Worm (Caenorhabditis elegans) whole organism, young adult: ENCODE data around the gene Y48A6B.14.
A peak's percentile ranks its signal among the peaks of the same experiment; 100 is the strongest.

ENCODE experiments used
- B0019.2 ChIP-seq: fragments of 200-800 bp; sonication (Bioruptor generic); conservative IDR thresholded peaks from 2 replicates; pipeline ENCODE4 v1.3.6; 2022; ENCODE audit warnings: missing genetic modification reagents, missing genetic modification characterization, missing compliant biosample characterization
- B0261.1 ChIP-seq: sonication (generic microtip); optimal IDR thresholded peaks from 2 replicates; lab custom pipeline; 2016; ENCODE audit warnings: mild to moderate bottlenecking, missing genetic modification characterization, moderate library complexity, missing compliant biosample characterization
- B0336.3 ChIP-seq: fragments of 200-800 bp; sonication (Bioruptor generic); IDR thresholded peaks from 2 replicates; pipeline ENCODE4 v1.3.6; 2022; ENCODE audit warnings: missing genetic modification characterization, missing compliant biosample characterization
- C17E4.6 ChIP-seq: fragments of 200-800 bp; sonication (Bioruptor generic); IDR thresholded peaks from 2 replicates; pipeline ENCODE4 v1.3.6; 2022; ENCODE audit warnings: missing genetic modification reagents, missing genetic modification characterization, missing compliant biosample characterization
- F22D6.2 ChIP-seq: sonication (generic microtip); optimal IDR thresholded peaks from 2 replicates; lab custom pipeline; 2016; ENCODE audit warnings: mild to moderate bottlenecking, missing genetic modification characterization, missing compliant biosample characterization
- F23B12.7 ChIP-seq: sonication (generic microtip); optimal IDR thresholded peaks from 2 replicates; lab custom pipeline; 2017; ENCODE audit warnings: missing genetic modification characterization, mild to moderate bottlenecking, missing compliant biosample characterization, antibody characterized with exemption, moderate library complexity; ENCODE audit not compliant: insufficient read depth
- F49E8.2 ChIP-seq: sonication (generic microtip); optimal IDR thresholded peaks from 3 replicates; lab custom pipeline; 2017; ENCODE audit warnings: missing genetic modification characterization, mild to moderate bottlenecking, missing compliant biosample characterization, antibody characterized with exemption, moderate library complexity; ENCODE audit not compliant: insufficient read depth
- F52B5.7 ChIP-seq: sonication (generic microtip); optimal IDR thresholded peaks from 2 replicates; lab custom pipeline; 2016; ENCODE audit warnings: mild to moderate bottlenecking, missing genetic modification characterization, missing compliant biosample characterization
- F57C9.4 ChIP-seq: sonication (generic microtip); optimal IDR thresholded peaks from 2 replicates; lab custom pipeline; 2017; ENCODE audit warnings: mild to moderate bottlenecking, missing genetic modification characterization, missing compliant biosample characterization
- K11D2.4 ChIP-seq: fragments of 200-800 bp; sonication (Bioruptor generic); IDR thresholded peaks from 2 replicates; pipeline ENCODE4 v1.3.6; 2022; ENCODE audit warnings: missing genetic modification reagents, missing genetic modification characterization, missing compliant biosample characterization
- K12H6.12 ChIP-seq: fragments of 200-800 bp; sonication (Bioruptor generic); optimal IDR thresholded peaks from 2 replicates; lab custom pipeline; 2018; ENCODE audit warnings: mild to moderate bottlenecking, missing genetic modification characterization, missing compliant biosample characterization
- T07F8.4 ChIP-seq: sonication (generic microtip); optimal IDR thresholded peaks from 2 replicates; lab custom pipeline; 2016; ENCODE audit warnings: mild to moderate bottlenecking, missing genetic modification characterization, moderate library complexity, missing compliant biosample characterization
- Y53G8AR.9 ChIP-seq: fragments of 200-800 bp; sonication (Bioruptor generic); conservative IDR thresholded peaks from 2 replicates; pipeline ENCODE4 v1.3.6; 2022; ENCODE audit warnings: missing genetic modification reagents, missing genetic modification characterization, missing compliant biosample characterization
- Y95B8A.8 ChIP-seq: fragments of 200-800 bp; sonication (Bioruptor generic); IDR thresholded peaks from 2 replicates; pipeline ENCODE4 v1.3.6; 2022; ENCODE audit warnings: missing genetic modification reagents, missing genetic modification characterization, missing compliant biosample characterization
- ama-1 ChIP-seq, 3 experiments: fragments of 150-350 bp in 1 of 3; sonication (generic microtip) in 2 of 3; optimal IDR thresholded peaks; 2 replicates each; lab custom pipeline; 2014 to 2018; ENCODE audit warnings: missing biosample characterization in 2 of 3, missing genetic modification characterization in 2 of 3, missing genetic modification reagents in 2 of 3
- aptf-2 ChIP-seq: fragments of 200-800 bp; sonication (Bioruptor generic); conservative IDR thresholded peaks from 2 replicates; pipeline ENCODE4 v1.3.6; 2022; ENCODE audit warnings: missing genetic modification reagents, missing genetic modification characterization, missing compliant biosample characterization
- athp-1 ChIP-seq: sonication (generic microtip); optimal IDR thresholded peaks from 2 replicates; lab custom pipeline; 2017; ENCODE audit warnings: mild to moderate bottlenecking, missing genetic modification characterization, missing compliant biosample characterization
- attf-5 ChIP-seq: fragments of 200-800 bp; sonication (Bioruptor generic); optimal IDR thresholded peaks from 2 replicates; lab custom pipeline; 2018; ENCODE audit warnings: mild to moderate bottlenecking, missing genetic modification characterization, missing compliant biosample characterization
- attf-6 ChIP-seq: fragments of 200-800 bp; sonication (Bioruptor generic); IDR thresholded peaks from 2 replicates; pipeline ENCODE4 v1.3.6; 2022; ENCODE audit warnings: missing genetic modification reagents, missing genetic modification characterization, missing compliant biosample characterization
- bed-2 ChIP-seq: fragments of 200-800 bp; sonication (Bioruptor generic); IDR thresholded peaks from 2 replicates; pipeline ENCODE4 v1.3.6; 2022; ENCODE audit warnings: missing genetic modification reagents, missing genetic modification characterization, missing compliant biosample characterization
- ccch-3 ChIP-seq: fragments of 200-800 bp; sonication (Bioruptor generic); optimal IDR thresholded peaks from 2 replicates; lab custom pipeline; 2018; ENCODE audit warnings: mild to moderate bottlenecking, missing genetic modification characterization, missing compliant biosample characterization
- cebp-2 ChIP-seq: fragments of 200-800 bp; sonication (Bioruptor generic); IDR thresholded peaks from 2 replicates; pipeline ENCODE4 v1.3.6; 2022; ENCODE audit warnings: missing genetic modification characterization, missing compliant biosample characterization
- ceh-40 ChIP-seq: fragments of 200-800 bp; sonication (Bioruptor generic); IDR thresholded peaks from 2 replicates; pipeline ENCODE4 v1.3.6; 2022; ENCODE audit warnings: missing genetic modification characterization, missing compliant biosample characterization
- ceh-58 ChIP-seq: fragments of 200-800 bp; sonication (Bioruptor generic); IDR thresholded peaks from 2 replicates; pipeline ENCODE4 v1.3.6; 2022; ENCODE audit warnings: missing genetic modification characterization, missing compliant biosample characterization
- dox-1 ChIP-seq: fragments of 200-800 bp; sonication (Bioruptor generic); IDR thresholded peaks from 2 replicates; pipeline ENCODE4 v1.3.6; 2022; ENCODE audit warnings: missing genetic modification reagents, missing genetic modification characterization, missing compliant biosample characterization
- dpff-1 ChIP-seq: sonication (generic microtip); optimal IDR thresholded peaks from 2 replicates; lab custom pipeline; 2017; ENCODE audit warnings: mild to moderate bottlenecking, missing genetic modification characterization, missing compliant biosample characterization
- egl-18 ChIP-seq: fragments of 200-800 bp; sonication (Bioruptor generic); IDR thresholded peaks from 2 replicates; pipeline ENCODE4 v1.3.6; 2022; ENCODE audit warnings: missing genetic modification reagents, missing genetic modification characterization, missing compliant biosample characterization
- ets-4 ChIP-seq: fragments of 200-800 bp; sonication (Bioruptor generic); optimal IDR thresholded peaks from 2 replicates; lab custom pipeline; 2018; ENCODE audit warnings: mild to moderate bottlenecking, missing genetic modification characterization, missing compliant biosample characterization
- fkh-3 ChIP-seq: sonication (generic microtip); optimal IDR thresholded peaks from 2 replicates; lab custom pipeline; 2016; ENCODE audit warnings: mild to moderate bottlenecking, missing genetic modification characterization, missing compliant biosample characterization
- him-1 ChIP-seq: sonication (generic microtip); optimal IDR thresholded peaks from 2 replicates; lab custom pipeline; 2016; ENCODE audit warnings: missing genotype, missing genetic modification reagents, missing genetic modification characterization, missing compliant biosample characterization
- hlh-12 ChIP-seq: sonication (generic microtip); optimal IDR thresholded peaks from 2 replicates; lab custom pipeline; 2016; ENCODE audit warnings: missing genetic modification characterization, missing compliant biosample characterization
- hmg-1.2 ChIP-seq: fragments of 200-800 bp; sonication (Bioruptor generic); IDR thresholded peaks from 2 replicates; pipeline ENCODE4 v1.3.6; 2022; ENCODE audit warnings: missing genetic modification reagents, missing genetic modification characterization, missing compliant biosample characterization
- hrde-1 ChIP-seq: sonication (generic microtip); optimal IDR thresholded peaks from 2 replicates; lab custom pipeline; 2016; ENCODE audit warnings: missing genetic modification characterization, mild to moderate bottlenecking, missing compliant biosample characterization, moderate library complexity, missing genotype, missing genetic modification reagents, borderline replicate concordance
- lin-35 ChIP-seq, 3 experiments: fragments of 150-350 bp in 2 of 3; sonication (generic microtip) in 1 of 3; optimal IDR thresholded peaks; 2 replicates each; lab custom pipeline; 2014 to 2018; ENCODE audit warnings: missing biosample characterization in 3 of 3, missing genetic modification characterization in 3 of 3, missing genetic modification reagents in 3 of 3
- lsl-1 ChIP-seq: fragments of 200-800 bp; sonication (Bioruptor generic); optimal IDR thresholded peaks from 2 replicates; lab custom pipeline; 2018; ENCODE audit warnings: mild to moderate bottlenecking, missing genetic modification characterization, moderate library complexity, missing compliant biosample characterization
- lsy-27 ChIP-seq: sonication (generic microtip); optimal IDR thresholded peaks from 2 replicates; lab custom pipeline; 2017; ENCODE audit warnings: missing genetic modification characterization, mild to moderate bottlenecking, missing compliant biosample characterization, antibody characterized with exemption, missing genotype, borderline replicate concordance; ENCODE audit not compliant: insufficient read depth
- madf-10 ChIP-seq: sonication (generic microtip); optimal IDR thresholded peaks from 2 replicates; lab custom pipeline; 2016; ENCODE audit warnings: mild to moderate bottlenecking, missing genetic modification characterization, missing compliant biosample characterization
- madf-3 ChIP-seq: fragments of 200-800 bp; sonication (Bioruptor generic); IDR thresholded peaks from 2 replicates; pipeline ENCODE4 v1.3.6; 2022; ENCODE audit warnings: missing genetic modification reagents, missing genetic modification characterization, missing compliant biosample characterization
- mes-4 ChIP-seq: sonication (generic microtip); optimal IDR thresholded peaks from 2 replicates; lab custom pipeline; 2016; ENCODE audit warnings: missing genotype, missing genetic modification characterization, missing compliant biosample characterization
- rpc-1 ChIP-seq, 2 experiments: fragments of 150-350 bp in 1 of 2; sonication (generic microtip) in 1 of 2; optimal IDR thresholded peaks; 2 replicates each; lab custom pipeline; 2014 to 2018; ENCODE audit warnings: missing biosample characterization in 1 of 2, missing genetic modification characterization in 1 of 2, missing genetic modification reagents in 1 of 2, missing genotype in 1 of 2
- sea-2 ChIP-seq: fragments of 200-800 bp; sonication (Bioruptor generic); IDR thresholded peaks from 2 replicates; pipeline ENCODE4 v1.3.6; 2022; ENCODE audit warnings: missing genetic modification characterization, missing compliant biosample characterization
- snpc-1.1 ChIP-seq: sonication (generic microtip); optimal IDR thresholded peaks from 2 replicates; lab custom pipeline; 2017; ENCODE audit warnings: missing genetic modification characterization, mild to moderate bottlenecking, missing compliant biosample characterization, antibody characterized with exemption, moderate library complexity, missing genotype, missing genetic modification reagents; ENCODE audit not compliant: insufficient read depth
- snpc-1.3 ChIP-seq: sonication (generic microtip); optimal IDR thresholded peaks from 2 replicates; lab custom pipeline; 2017; ENCODE audit warnings: missing genetic modification characterization, mild to moderate bottlenecking, missing compliant biosample characterization, antibody characterized with exemption, moderate library complexity, missing genotype, missing genetic modification reagents; ENCODE audit not compliant: insufficient read depth
- tbx-9 ChIP-seq: sonication (generic microtip); optimal IDR thresholded peaks from 2 replicates; lab custom pipeline; 2016; ENCODE audit warnings: borderline replicate concordance, missing genetic modification characterization, inconsistent platforms, missing compliant biosample characterization
- unc-62 ChIP-seq: fragments of 150-350 bp; optimal IDR thresholded peaks from 2 replicates; lab custom pipeline; 2014; ENCODE audit warnings: missing biosample characterization, missing genetic modification reagents, missing genetic modification characterization
- zfh-2 ChIP-seq: fragments of 200-800 bp; sonication (Bioruptor generic); conservative IDR thresholded peaks from 2 replicates; pipeline ENCODE4 v1.3.6; 2022; ENCODE audit warnings: missing genetic modification reagents, missing genetic modification characterization, missing compliant biosample characterization

The Y48A6B.14 gene

DNA sequence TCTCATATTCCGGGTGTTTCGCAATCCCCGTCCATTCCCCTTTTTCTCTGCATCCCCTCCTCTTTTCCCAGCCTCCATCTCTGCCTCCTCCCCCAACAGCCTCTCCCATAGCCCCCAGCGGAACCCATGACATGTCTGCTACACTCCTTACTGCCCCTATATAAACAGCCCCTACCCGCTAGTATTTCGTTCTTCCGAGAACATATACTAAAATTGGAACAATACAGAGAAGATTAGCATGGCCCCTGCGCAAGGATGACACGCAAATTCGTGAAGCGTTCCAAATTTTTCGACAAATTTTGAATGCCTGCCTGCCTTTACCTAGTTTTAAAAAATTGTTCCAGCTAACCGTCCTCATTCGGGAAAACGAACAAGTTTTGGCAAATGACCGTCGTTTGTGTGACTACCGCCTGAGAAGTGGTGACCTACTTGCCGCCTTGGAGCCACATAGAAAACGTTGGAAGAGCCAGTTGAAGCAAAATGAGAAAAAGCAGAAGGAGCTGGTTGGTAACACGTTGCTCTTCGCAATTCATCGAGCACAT, 41.8 kb upstream of the Y48A6B.14 start:
- TF ChIP-seq F22D6.2: peak; percentile 84
- peak; percentile 96 for TF ChIP-seq K12H6.12 (tag; lab: Kevin White, UChicago)
- peak in 2 of 3 experiments; percentile 65 to 93 for TF ChIP-seq lin-35 (GFP tag; optimal IDR thresholded peaks at IDR 0.05; lab: Kevin White, UChicago)
- peak; percentile 78 for TF ChIP-seq F49E8.2 (tag; lab: Kevin White, UChicago)
- TF ChIP-seq hmg-1.2 (GFP tag; lab: Robert Waterston, UW): peak; percentile 96
- TF ChIP-seq ceh-40: peak; percentile 81; the same call in 1 of the 2 replicates
- TF ChIP-seq ets-4 (GFP tag; lab: Kevin White, UChicago): peak; percentile 90
- TF ChIP-seq hlh-12 (tag; lab: Kevin White, UChicago): peak; percentile 91
- TF ChIP-seq ccch-3 (GFP tag; lab: Kevin White, UChicago): peak; percentile 82
- TF ChIP-seq mes-4 (tag; lab: Kevin White, UChicago): peak; percentile 90
- TF ChIP-seq attf-5 (GFP tag; lab: Kevin White, UChicago): peak; percentile 93
- TF ChIP-seq B0336.3 (GFP tag; lab: Robert Waterston, UW): peak; percentile 98
- peak; percentile 84 for TF ChIP-seq Y95B8A.8 (GFP tag; lab: Robert Waterston, UW)
- TF ChIP-seq F52B5.7 (tag; lab: Kevin White, UChicago): peak; percentile 97
- peak; percentile 96 for TF ChIP-seq cebp-2 (GFP tag; lab: Robert Waterston, UW)
- peak; percentile 93 for TF ChIP-seq fkh-3 (tag; lab: Kevin White, UChicago)
- peak; percentile 95 for TF ChIP-seq K11D2.4 (GFP tag; lab: Robert Waterston, UW)
- TF ChIP-seq aptf-2 (GFP tag; lab: Robert Waterston, UW): peak; percentile 71
- peak; percentile 88 for TF ChIP-seq madf-3 (GFP tag; lab: Robert Waterston, UW)
- peak; percentile 70 for TF ChIP-seq lsl-1 (GFP tag; lab: Kevin White, UChicago)
- peak; percentile 92 for TF ChIP-seq T07F8.4 (tag; lab: Kevin White, UChicago)
- peak; percentile 76 for TF ChIP-seq F57C9.4 (tag; lab: Kevin White, UChicago)
- peak; percentile 94 for TF ChIP-seq sea-2 (GFP tag; lab: Robert Waterston, UW)
- TF ChIP-seq Y53G8AR.9 (GFP tag; lab: Robert Waterston, UW): peak; percentile 92
- peak; percentile 94 for TF ChIP-seq snpc-1.3
- peak; percentile 95 for TF ChIP-seq tbx-9 (tag; lab: Kevin White, UChicago)
- peak; percentile 90 for TF ChIP-seq F23B12.7 (tag; lab: Kevin White, UChicago)
- TF ChIP-seq bed-2 (GFP tag; lab: Robert Waterston, UW): peak; percentile 72
- TF ChIP-seq ceh-58 (GFP tag; lab: Robert Waterston, UW): peak; percentile 86
- peak; percentile 97 for TF ChIP-seq snpc-1.1 (tag; lab: Kevin White, UChicago)
- peak; percentile 94 for TF ChIP-seq dpff-1 (tag; lab: Kevin White, UChicago)
- peak; percentile 94 for TF ChIP-seq hrde-1 (tag; lab: Kevin White, UChicago)
- TF ChIP-seq lsy-27 (tag; lab: Kevin White, UChicago): peak; percentile 84
- peak; percentile 97 for TF ChIP-seq dox-1 (GFP tag; lab: Robert Waterston, UW)
- peak; percentile 82 for TF ChIP-seq attf-6 (GFP tag; lab: Robert Waterston, UW)
- peak; percentile 85 for TF ChIP-seq B0261.1 (tag; lab: Kevin White, UChicago)
- TF ChIP-seq ama-1 (optimal IDR thresholded peaks at IDR 0.05; lab: Kevin White, UChicago): no peak
- TF ChIP-seq ama-1 (GFP tag; optimal IDR thresholded peaks at IDR 0.05; lab: Kevin White, UChicago): peak; percentile 85 to 94
- peak; percentile 99 for TF ChIP-seq rpc-1 (optimal IDR thresholded peaks at IDR 0.05; lab: Kevin White, UChicago)
- peak; percentile 99 for TF ChIP-seq rpc-1 (tag; optimal IDR thresholded peaks at IDR 0.05; lab: Kevin White, UChicago)
- TF ChIP-seq unc-62 (GFP tag; lab: Kevin White, UChicago): no peak
- peak; percentile 94 for TF ChIP-seq zfh-2 (GFP tag; lab: Robert Waterston, UW)
- peak; percentile 65; the same call in 1 of the 2 replicates for TF ChIP-seq B0019.2 (GFP tag; lab: Robert Waterston, UW)
- TF ChIP-seq athp-1 (tag; lab: Kevin White, UChicago): peak; percentile 94
- peak; percentile 91 for TF ChIP-seq C17E4.6
- peak; percentile 92 for TF ChIP-seq madf-10 (tag; lab: Kevin White, UChicago)
- peak; percentile 95 for TF ChIP-seq him-1 (tag; lab: Kevin White, UChicago)
- peak; percentile 91 for TF ChIP-seq egl-18 (GFP tag; lab: Robert Waterston, UW)
